Worm (Caenorhabditis elegans): ENCODE measurements around the gene nasp-2.

Gene nasp-2

ce11 chrV:13275959-13276358 is 36.1 kb downstream of the nasp-2 start, which contains the start of gene F32F2.4:
F32F2.4 (plus strand) TSS chrV:13276259.
- TF ChIP-seq med-1 (GFP tag; optimal IDR thresholded peaks at IDR 0.05; ENCODE audit: insufficient read depth) (no peak), ztf-29 (GFP tag; IDR thresholded peaks at IDR 0.05) (no peak)

ce11 chrV:13274615-13275014 is 37.4 kb downstream of the nasp-2 start:
- no peak for TF ChIP-seq med-1 (GFP tag; optimal IDR thresholded peaks at IDR 0.05; ENCODE audit: insufficient read depth)
- no peak for TF ChIP-seq flt-1 (GFP tag; IDR thresholded peaks at IDR 0.05)
- no peak for TF ChIP-seq ztf-23 (GFP tag; IDR thresholded peaks at IDR 0.05)
- TF ChIP-seq tab-1 (GFP tag; IDR thresholded peaks at IDR 0.05) = no peak
- TF ChIP-seq cog-1 (tag; optimal IDR thresholded peaks at IDR 0.05) = no peak
- TF ChIP-seq T22C8.4 (GFP tag; IDR thresholded peaks at IDR 0.05) = no peak
- TF ChIP-seq klf-2 (GFP tag; conservative IDR thresholded peaks at IDR 0.05) = no peak
- TF ChIP-seq ref-1 (GFP tag; conservative IDR thresholded peaks at IDR 0.05) = no peak
- TF ChIP-seq ztf-29 (GFP tag; IDR thresholded peaks at IDR 0.05) = no peak

DNA sequence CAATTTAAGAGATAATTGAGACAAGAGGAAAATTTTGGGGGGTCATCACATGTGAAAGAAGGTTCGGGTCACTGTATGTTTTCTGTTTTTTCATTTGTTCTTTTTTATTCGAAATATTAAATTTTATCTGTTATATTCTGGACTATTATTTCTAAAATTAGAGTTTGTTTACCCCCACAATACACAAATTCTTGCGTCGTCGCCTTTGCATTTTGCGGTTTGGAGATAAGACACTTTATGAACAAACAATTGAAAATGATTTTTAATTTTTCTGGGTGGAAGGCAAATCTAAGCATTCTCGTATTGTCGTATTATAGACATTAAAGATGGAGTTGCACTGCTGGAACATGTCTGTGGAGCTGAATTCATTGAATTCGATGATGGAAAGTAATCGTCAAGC is 38.8 kb downstream of the nasp-2 start:
- TF ChIP-seq T22C8.4 (GFP tag; IDR thresholded peaks at IDR 0.05) (no peak), ztf-29 (GFP tag; IDR thresholded peaks at IDR 0.05) (no peak), ref-1 (GFP tag; conservative IDR thresholded peaks at IDR 0.05) (no peak), ztf-23 (GFP tag; IDR thresholded peaks at IDR 0.05) (no peak), tab-1 (GFP tag; IDR thresholded peaks at IDR 0.05) (no peak), cog-1 (tag; optimal IDR thresholded peaks at IDR 0.05) (no peak), flt-1 (GFP tag; IDR thresholded peaks at IDR 0.05) (no peak), klf-2 (GFP tag; conservative IDR thresholded peaks at IDR 0.05) (no peak), med-1 (GFP tag; optimal IDR thresholded peaks at IDR 0.05; ENCODE audit: insufficient read depth) (no peak)

DNA sequence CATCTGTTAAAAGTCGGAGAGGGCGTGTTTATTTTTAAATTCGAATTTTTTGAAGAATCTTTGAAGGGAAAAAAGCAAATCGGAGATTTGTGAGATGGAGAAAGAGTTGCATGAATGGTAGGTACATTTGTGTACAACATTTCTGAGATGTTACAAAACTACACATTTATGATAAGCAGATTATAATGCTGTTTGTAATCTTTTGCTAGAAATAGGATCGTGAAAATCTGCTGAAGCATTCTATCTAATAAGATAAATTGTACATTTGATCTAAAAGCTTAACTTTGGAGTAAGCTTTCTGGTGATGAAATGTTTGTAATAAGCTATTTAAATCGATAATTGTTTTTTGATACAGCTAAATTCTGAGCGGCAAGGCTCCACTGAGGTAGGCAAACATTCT is 39.8 kb downstream of the nasp-2 start:
- TF ChIP-seq ztf-29 (GFP tag; IDR thresholded peaks at IDR 0.05) (no peak), med-1 (GFP tag; optimal IDR thresholded peaks at IDR 0.05; ENCODE audit: insufficient read depth) (no peak), ref-1 (GFP tag; conservative IDR thresholded peaks at IDR 0.05) (no peak), T22C8.4 (GFP tag; IDR thresholded peaks at IDR 0.05) (no peak), flt-1 (GFP tag; IDR thresholded peaks at IDR 0.05) (no peak), ztf-23 (GFP tag; IDR thresholded peaks at IDR 0.05) (no peak), cog-1 (tag; optimal IDR thresholded peaks at IDR 0.05) (no peak), tab-1 (GFP tag; IDR thresholded peaks at IDR 0.05) (no peak)

DNA sequence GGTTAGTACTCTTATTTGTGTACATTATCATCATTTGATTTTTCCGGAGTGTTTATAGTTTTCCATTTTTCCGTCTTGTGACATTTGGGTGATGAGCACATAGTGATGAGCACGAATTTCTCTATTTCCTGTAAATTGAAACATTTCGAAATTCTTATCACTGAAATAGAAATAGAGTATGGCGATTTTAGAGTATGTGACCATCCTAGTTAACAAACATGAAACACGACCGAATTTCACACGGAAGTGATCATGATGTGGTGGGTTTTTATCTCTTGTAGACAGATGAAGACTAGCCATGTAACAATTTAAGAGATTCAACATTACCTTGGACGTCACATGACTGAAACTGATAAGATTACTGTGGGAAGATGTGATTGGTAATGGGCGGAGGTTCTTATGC is 42.8 kb downstream of the nasp-2 start:
- TF ChIP-seq ref-1 (GFP tag; conservative IDR thresholded peaks at IDR 0.05) = no peak

ce11 chrV:13268032-13268431 is 44.0 kb downstream of the nasp-2 start:
- no peak for TF ChIP-seq ztf-29 (GFP tag; IDR thresholded peaks at IDR 0.05)
- no peak for TF ChIP-seq T22C8.4 (GFP tag; IDR thresholded peaks at IDR 0.05)
- no peak for TF ChIP-seq ref-1 (GFP tag; conservative IDR thresholded peaks at IDR 0.05)
- TF ChIP-seq klf-2 (GFP tag; conservative IDR thresholded peaks at IDR 0.05) = no peak
- TF ChIP-seq med-1 (GFP tag; optimal IDR thresholded peaks at IDR 0.05; ENCODE audit: insufficient read depth) = no peak
- no peak for TF ChIP-seq tab-1 (GFP tag; IDR thresholded peaks at IDR 0.05)
- TF ChIP-seq ztf-23 (GFP tag; IDR thresholded peaks at IDR 0.05) = no peak
- no peak for TF ChIP-seq cog-1 (tag; optimal IDR thresholded peaks at IDR 0.05)
- TF ChIP-seq flt-1 (GFP tag; IDR thresholded peaks at IDR 0.05) = no peak

ce11 chrV:13266630-13267029 is 45.4 kb downstream of the nasp-2 start:
- no peak for TF ChIP-seq flt-1 (GFP tag; IDR thresholded peaks at IDR 0.05)
- TF ChIP-seq cog-1 (tag; optimal IDR thresholded peaks at IDR 0.05) = no peak
- no peak for TF ChIP-seq klf-2 (GFP tag; conservative IDR thresholded peaks at IDR 0.05)
- no peak for TF ChIP-seq ref-1 (GFP tag; conservative IDR thresholded peaks at IDR 0.05)
- TF ChIP-seq ztf-23 (GFP tag; IDR thresholded peaks at IDR 0.05) = no peak
- no peak for TF ChIP-seq T22C8.4 (GFP tag; IDR thresholded peaks at IDR 0.05)
- TF ChIP-seq med-1 (GFP tag; optimal IDR thresholded peaks at IDR 0.05; ENCODE audit: insufficient read depth) = no peak
- TF ChIP-seq ztf-29 (GFP tag; IDR thresholded peaks at IDR 0.05) = no peak
- no peak for TF ChIP-seq tab-1 (GFP tag; IDR thresholded peaks at IDR 0.05)

DNA sequence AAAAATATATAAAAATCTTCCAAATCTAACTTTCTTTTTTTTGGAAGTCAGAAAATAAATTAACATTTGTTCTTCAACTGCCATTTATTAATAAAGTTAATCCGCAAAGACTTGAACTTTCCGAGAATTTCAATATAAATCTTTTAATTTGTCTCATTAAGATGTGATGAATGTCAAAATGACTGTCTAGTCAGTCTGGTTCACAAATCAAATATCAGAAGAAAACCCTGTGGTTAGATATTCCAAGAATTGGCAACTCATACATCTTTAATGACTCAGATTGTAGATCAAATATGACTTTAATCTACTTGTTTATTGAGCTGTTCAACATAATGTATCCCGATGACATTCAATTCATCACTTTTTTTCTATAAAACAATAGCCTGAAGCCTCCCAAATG is 46.4 kb downstream of the nasp-2 start:
- TF ChIP-seq ztf-29 (GFP tag; IDR thresholded peaks at IDR 0.05) (no peak), cog-1 (tag; optimal IDR thresholded peaks at IDR 0.05) (no peak), ztf-23 (GFP tag; IDR thresholded peaks at IDR 0.05) (no peak), flt-1 (GFP tag; IDR thresholded peaks at IDR 0.05) (no peak), klf-2 (GFP tag; conservative IDR thresholded peaks at IDR 0.05) (no peak), tab-1 (GFP tag; IDR thresholded peaks at IDR 0.05) (no peak), med-1 (GFP tag; optimal IDR thresholded peaks at IDR 0.05; ENCODE audit: insufficient read depth) (no peak), ref-1 (GFP tag; conservative IDR thresholded peaks at IDR 0.05) (no peak), T22C8.4 (GFP tag; IDR thresholded peaks at IDR 0.05) (no peak)

- TF ChIP-seq med-1 (GFP tag; optimal IDR thresholded peaks at IDR 0.05; ENCODE audit: insufficient read depth) (no peak), ztf-23 (GFP tag; IDR thresholded peaks at IDR 0.05) (no peak), ztf-29 (GFP tag; IDR thresholded peaks at IDR 0.05) (no peak), cog-1 (tag; optimal IDR thresholded peaks at IDR 0.05) (no peak), T22C8.4 (GFP tag; IDR thresholded peaks at IDR 0.05) (no peak), ref-1 (GFP tag; conservative IDR thresholded peaks at IDR 0.05) (no peak), klf-2 (GFP tag; conservative IDR thresholded peaks at IDR 0.05) (no peak), flt-1 (GFP tag; IDR thresholded peaks at IDR 0.05) (no peak), tab-1 (GFP tag; IDR thresholded peaks at IDR 0.05) (no peak)
Observed at ce11 chrV:13264245-13264644, 47.8 kb downstream of the nasp-2 start, which contains the start of gene zip-5. zip-5 (plus strand) TSS chrV:13264545.

- TF ChIP-seq med-1 (GFP tag; optimal IDR thresholded peaks at IDR 0.05; ENCODE audit: insufficient read depth) (no peak), cog-1 (tag; optimal IDR thresholded peaks at IDR 0.05) (no peak), ztf-29 (GFP tag; IDR thresholded peaks at IDR 0.05) (no peak)
Observed at ce11 chrV:13262781-13263318, 49.2 kb downstream of the nasp-2 start.

Measured in whole organism, midembryonic.